Fruit fly (Drosophila melanogaster) S2 (cell line): ENCODE measurements around the gene tomboy20.

Source experiments
- CG8478 ChIP-seq: fragments of >200 bp; optimal IDR thresholded peaks from 2 replicates; lab custom pipeline; 2018
- CTCF ChIP-seq, 2 experiments: fragments of >200 bp; optimal IDR thresholded peaks; 2 replicates each; lab custom pipeline; 2018

tomboy20 gene

dm6 chr3R:10735857-10736256 lies at the start of gene tomboy20:
Gene tomboy20, minus strand, starts transcription at chr3R:10735957.
- TF ChIP-seq CG8478 (no peak), CTCF (optimal IDR thresholded peaks at IDR 0.05; lab: Kevin White, UChicago) (no peak)

dm6 chr3R:10784058-10784499 lies 48.3 kb upstream of the tomboy20 start, which contains the start of the genes mRpL37 and Rbp1:
Gene mRpL37, minus strand, starts transcription at chr3R:10784092.
Gene Rbp1, plus strand, starts transcription at chr3R:10784383.
- no peak for TF ChIP-seq CG8478
- TF ChIP-seq CTCF (optimal IDR thresholded peaks at IDR 0.05; lab: Kevin White, UChicago), result no peak

dm6 chr3R:10782167-10782566 lies 46.4 kb upstream of the tomboy20 start, which contains the start of gene CG42633:
Gene CG42633, minus strand, starts transcription at chr3R:10782267.
- TF ChIP-seq CTCF (optimal IDR thresholded peaks at IDR 0.05; lab: Kevin White, UChicago) (no peak), CG8478 (no peak)

dm6 chr3R:10780161-10780560 lies 44.4 kb upstream of the tomboy20 start:
- TF ChIP-seq CTCF (optimal IDR thresholded peaks at IDR 0.05; lab: Kevin White, UChicago) (no peak), CG8478 (no peak)

dm6 chr3R:10779269-10779668 lies 43.5 kb upstream of the tomboy20 start, which contains the start of gene Desi:
Gene Desi, plus strand, starts transcription at chr3R:10779569.
- TF ChIP-seq CG8478 (no peak), CTCF (optimal IDR thresholded peaks at IDR 0.05; lab: Kevin White, UChicago) (no peak)

dm6 chr3R:10778151-10778550 lies 42.4 kb upstream of the tomboy20 start:
- TF ChIP-seq CTCF (optimal IDR thresholded peaks at IDR 0.05; lab: Kevin White, UChicago) (no peak), CG8478 (no peak)

dm6 chr3R:10777274-10777673 lies 41.5 kb upstream of the tomboy20 start, which contains the start of the genes CG45076, CG45078 and fau:
Gene CG45076, minus strand, starts transcription at chr3R:10777374.
Gene CG45078, minus strand, starts transcription at chr3R:10777374.
Gene fau, minus strand, starts transcription at chr3R:10777374.
- TF ChIP-seq CTCF (optimal IDR thresholded peaks at IDR 0.05; lab: Kevin White, UChicago) (no peak), CG8478 (no peak)

dm6 chr3R:10776047-10776659 lies 40.4 kb upstream of the tomboy20 start:
- TF ChIP-seq CTCF (optimal IDR thresholded peaks at IDR 0.05; lab: Kevin White, UChicago), result no peak
- TF ChIP-seq CG8478, result no peak

- TF ChIP-seq CG8478, result no peak
These were observed 39.5 kb upstream of the tomboy20 start for dm6 chr3R:10775246-10775645.

dm6 chr3R:10767526-10767925 lies 31.8 kb upstream of the tomboy20 start, which contains the start of gene TfIIFbeta:
Gene TfIIFbeta, minus strand, starts transcription at chr3R:10767804.
- TF ChIP-seq CG8478, result no peak
- no peak for TF ChIP-seq CTCF (optimal IDR thresholded peaks at IDR 0.05; lab: Kevin White, UChicago)

- no peak for TF ChIP-seq CG8478
- no peak for TF ChIP-seq CTCF (optimal IDR thresholded peaks at IDR 0.05; lab: Kevin White, UChicago)
These were observed 26.2 kb upstream of the tomboy20 start for dm6 chr3R:10761980-10762379.

dm6 chr3R:10760966-10761855 lies 25.5 kb upstream of the tomboy20 start, which contains the start of the genes MED7 and Cap-H2:
Gene MED7, minus strand, starts transcription at chr3R:10761032.
Gene Cap-H2, plus strand, starts transcription at chr3R:10761310.
- TF ChIP-seq CG8478 (no peak), CTCF (optimal IDR thresholded peaks at IDR 0.05; lab: Kevin White, UChicago) (no peak)

dm6 chr3R:10759348-10759847 lies 23.6 kb upstream of the tomboy20 start, which contains the start of gene CG31272:
Gene CG31272, minus strand, starts transcription at chr3R:10759398.
- no peak for TF ChIP-seq CG8478
- no peak for TF ChIP-seq CTCF (optimal IDR thresholded peaks at IDR 0.05; lab: Kevin White, UChicago)

dm6 chr3R:10755534-10755933 lies 19.8 kb upstream of the tomboy20 start, which contains the start of gene CG14691:
Gene CG14691, minus strand, starts transcription at chr3R:10755634.
- TF ChIP-seq CG8478 (no peak), CTCF (optimal IDR thresholded peaks at IDR 0.05; lab: Kevin White, UChicago) (no peak)

dm6 chr3R:10751061-10751460 lies 15.3 kb upstream of the tomboy20 start, which contains the start of gene TkR86C:
Gene TkR86C, minus strand, starts transcription at chr3R:10751228.
- TF ChIP-seq CTCF (optimal IDR thresholded peaks at IDR 0.05; lab: Kevin White, UChicago) (no peak), CG8478 (no peak)
